Fruit fly (Drosophila melanogaster): ENCODE measurements around the gene Neb-cGP.

Gene Neb-cGP

dm6 chrX:10463056-10463710 lies 2.6 kb downstream of the Neb-cGP start:
- TF ChIP-seq Met (GFP tag; optimal IDR thresholded peaks at IDR 0.05) (no peak), CG3919 (GFP tag; optimal IDR thresholded peaks at IDR 0.05) (no peak), pdm3 (GFP tag; optimal IDR thresholded peaks at IDR 0.05) (no peak), Sox14 (GFP tag; optimal IDR thresholded peaks at IDR 0.05) (peak; percentile 13), spab (GFP tag; optimal IDR thresholded peaks at IDR 0.05) (no peak), esn (GFP tag; optimal IDR thresholded peaks at IDR 0.05) (peak; percentile 28), CG31627 (GFP tag; optimal IDR thresholded peaks at IDR 0.05) (peak; percentile 15), Eip93F (GFP tag; optimal IDR thresholded peaks at IDR 0.05) (no peak), topi (GFP tag; optimal IDR thresholded peaks at IDR 0.05) (no peak), CG6163 (GFP tag; IDR thresholded peaks at IDR 0.05) (0 out of 3 replicates have a peak, but pooled peaks have one; percentile 25), Ets21C (GFP tag; optimal IDR thresholded peaks at IDR 0.05) (no peak), CG11902 (GFP tag; optimal IDR thresholded peaks at IDR 0.05) (no peak), achi (GFP tag; optimal IDR thresholded peaks at IDR 0.05) (peak; percentile 77), Eip78C (GFP tag) (peak; percentile 45)

dm6 chrX:10464531-10464930 lies 4.0 kb downstream of the Neb-cGP start:
- no peak for TF ChIP-seq Hr39 (GFP tag; optimal IDR thresholded peaks at IDR 0.05)
- TF ChIP-seq CG1621 (tag; optimal IDR thresholded peaks at IDR 0.05): no peak
- no peak for TF ChIP-seq fkh (GFP tag; optimal IDR thresholded peaks at IDR 0.05)
- TF ChIP-seq CG8119 (GFP tag; IDR thresholded peaks at IDR 0.05): no peak
- TF ChIP-seq dsx (GFP tag; optimal IDR thresholded peaks at IDR 0.05; ENCODE audit: poor library complexity, severe bottlenecking): no peak
- TF ChIP-seq pdm3 (GFP tag; optimal IDR thresholded peaks at IDR 0.05): no peak

dm6 chrX:10472614-10473248 lies 12.2 kb downstream of the Neb-cGP start:
- no peak for TF ChIP-seq dac (GFP tag; optimal IDR thresholded peaks at IDR 0.05)
- no peak for TF ChIP-seq Ets96B (tag; optimal IDR thresholded peaks at IDR 0.05)
- no peak for TF ChIP-seq CG34406 (GFP tag; optimal IDR thresholded peaks at IDR 0.05)
- 0 out of 3 replicates have a peak, but pooled peaks have one; percentile 7 for TF ChIP-seq CG6163 (GFP tag; IDR thresholded peaks at IDR 0.05)
- no peak for TF ChIP-seq CG3919 (GFP tag; optimal IDR thresholded peaks at IDR 0.05)
- TF ChIP-seq Sox102F (GFP tag; optimal IDR thresholded peaks at IDR 0.05): no peak
- no peak for TF ChIP-seq cyc (GFP tag; optimal IDR thresholded peaks at IDR 0.05)
- peak; percentile 30 for TF ChIP-seq dsx (GFP tag; optimal IDR thresholded peaks at IDR 0.05; ENCODE audit: poor library complexity, severe bottlenecking)
- no peak for TF ChIP-seq CG32006 (GFP tag; optimal IDR thresholded peaks at IDR 0.05)
- TF ChIP-seq CG3032 (tag; optimal IDR thresholded peaks at IDR 0.05): no peak
- no peak for TF ChIP-seq CG16779 (tag; optimal IDR thresholded peaks at IDR 0.05)
- no peak for TF ChIP-seq spab (GFP tag; optimal IDR thresholded peaks at IDR 0.05)
- TF ChIP-seq net (GFP tag; optimal IDR thresholded peaks at IDR 0.05): no peak
- TF ChIP-seq Lpt (GFP tag; optimal IDR thresholded peaks at IDR 0.05): peak; percentile 19
- TF ChIP-seq Ets21C (GFP tag; optimal IDR thresholded peaks at IDR 0.05): no peak
- TF ChIP-seq Eip93F (GFP tag; optimal IDR thresholded peaks at IDR 0.05): no peak
- TF ChIP-seq CG6808 (GFP tag; optimal IDR thresholded peaks at IDR 0.05): no peak
- TF ChIP-seq topi (GFP tag; optimal IDR thresholded peaks at IDR 0.05): no peak
- no peak for TF ChIP-seq lz (GFP tag; optimal IDR thresholded peaks at IDR 0.05)
- TF ChIP-seq Eip78C (GFP tag): peak; percentile 65
- no peak for TF ChIP-seq pdm3 (GFP tag; optimal IDR thresholded peaks at IDR 0.05)
- no peak for TF ChIP-seq acj6 (GFP tag; optimal IDR thresholded peaks at IDR 0.05)
- no peak for TF ChIP-seq CG8632 (GFP tag; optimal IDR thresholded peaks at IDR 0.05)
- TF ChIP-seq eg (GFP tag; IDR thresholded peaks at IDR 0.05): 0 out of 3 replicates have a peak, but pooled peaks have one; percentile 36
- TF ChIP-seq Hr4 (GFP tag; optimal IDR thresholded peaks at IDR 0.05): no peak
- TF ChIP-seq CG6854 (GFP tag; optimal IDR thresholded peaks at IDR 0.05): peak; percentile 6
- TF ChIP-seq fkh (GFP tag; optimal IDR thresholded peaks at IDR 0.05): no peak
- TF ChIP-seq Sox14 (GFP tag; optimal IDR thresholded peaks at IDR 0.05): peak; percentile 76
